Worm (Caenorhabditis elegans) whole organism, young adult: Measurements from ENCODE around the gene R02D5.1.

Experiments
- attf-3 ChIP-seq: fragments of 200-800 bp; sonication (Bioruptor generic); conservative IDR thresholded peaks from 2 replicates; pipeline ENCODE4 v1.3.6; 2022; ENCODE audit warnings: missing genetic modification reagents, missing genetic modification characterization, missing compliant biosample characterization
- dpl-1 ChIP-seq: fragments of 150-350 bp; optimal IDR thresholded peaks from 2 replicates; lab custom pipeline; 2014; ENCODE audit warnings: missing biosample characterization, missing genetic modification reagents, missing genetic modification characterization
- madf-3 ChIP-seq: fragments of 200-800 bp; sonication (Bioruptor generic); IDR thresholded peaks from 2 replicates; pipeline ENCODE4 v1.3.6; 2022; ENCODE audit warnings: missing genetic modification reagents, missing genetic modification characterization, missing compliant biosample characterization
- zim-3 ChIP-seq: sonication (generic microtip); optimal IDR thresholded peaks from 2 replicates; lab custom pipeline; 2017; ENCODE audit warnings: mild to moderate bottlenecking, missing genetic modification characterization, moderate library complexity, missing compliant biosample characterization

DNA sequence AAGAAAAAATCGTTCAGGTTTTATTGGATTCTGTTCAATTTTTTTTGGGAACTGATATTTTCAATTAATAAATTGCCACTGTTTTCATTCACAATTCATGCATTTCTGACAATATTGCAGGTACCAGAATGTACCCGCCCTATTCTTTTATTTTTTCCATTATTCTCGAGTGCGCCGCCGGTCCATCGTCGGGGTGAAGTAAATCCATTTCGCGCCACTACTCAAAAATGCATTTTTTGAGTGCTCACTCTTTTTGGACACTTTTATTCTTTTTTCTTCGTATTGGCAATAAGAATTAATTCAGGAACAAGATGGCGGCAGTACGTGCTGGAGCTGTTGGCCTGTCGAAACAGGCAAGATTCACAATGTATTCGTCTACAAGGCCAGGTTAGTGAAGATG is 22.8 kb downstream of the R02D5.1 start, which contains the start of gene kcnl-4:
- no peak for TF ChIP-seq attf-3
- no peak for TF ChIP-seq madf-3
- TF ChIP-seq dpl-1 (GFP tag; lab: Kevin White, UChicago) = no peak
- no peak for TF ChIP-seq zim-3 (tag; lab: Kevin White, UChicago)
